Fruit fly (Drosophila melanogaster) whole organism, pupa: Measurements from ENCODE around the gene CG34180.

Experiments
- CG10348 ChIP-seq: fragments of 200-800 bp; sonication (Bioruptor generic); IDR thresholded peaks from 2 replicates; pipeline ENCODE4 v1.3.6; 2022; ENCODE audit warnings: missing biosample characterization, missing genetic modification characterization
- CG12605 ChIP-seq: fragments of 200-800 bp; sonication (Bioruptor generic); IDR thresholded peaks from 2 replicates; pipeline ENCODE4 v1.3.6; 2022; ENCODE audit warnings: missing biosample characterization, missing genetic modification characterization
- CG13204 ChIP-seq: fragments of 200-800 bp; sonication (Bioruptor generic); optimal IDR thresholded peaks from 2 replicates; lab custom pipeline; 2018; ENCODE audit warnings: missing biosample characterization, mild to moderate bottlenecking, missing genetic modification characterization, moderate library complexity
- CG14655 ChIP-seq: fragments of 200-800 bp; sonication (Bioruptor generic); optimal IDR thresholded peaks from 3 replicates; lab custom pipeline; 2017; ENCODE audit warnings: mild to moderate bottlenecking, missing biosample characterization, missing genetic modification reagents, missing genetic modification characterization
- CG15710 ChIP-seq: fragments of 200-800 bp; sonication (Bioruptor generic); optimal IDR thresholded peaks from 2 replicates; lab custom pipeline; 2018; ENCODE audit warnings: missing biosample characterization, mild to moderate bottlenecking, missing genetic modification characterization, moderate library complexity
- CG17806 ChIP-seq: fragments of 200-800 bp; sonication (Bioruptor generic); optimal IDR thresholded peaks from 2 replicates; lab custom pipeline; 2018; ENCODE audit warnings: missing biosample characterization, mild to moderate bottlenecking, missing genetic modification characterization, moderate library complexity
- CG32121 ChIP-seq: fragments of 200-800 bp; sonication (Bioruptor generic); IDR thresholded peaks from 2 replicates; pipeline ENCODE4 v1.3.6; 2022; ENCODE audit warnings: missing biosample characterization, missing genetic modification characterization
- CG34367 ChIP-seq: fragments of 200-800 bp; sonication (Bioruptor generic); optimal IDR thresholded peaks from 2 replicates; lab custom pipeline; 2018; ENCODE audit warnings: missing biosample characterization, mild to moderate bottlenecking, missing genetic modification characterization
- CG4496 ChIP-seq: fragments of 200-800 bp; sonication (Bioruptor generic); IDR thresholded peaks from 3 replicates; pipeline ENCODE4 v1.3.6; 2022; ENCODE audit warnings: missing biosample characterization, missing genetic modification characterization
- CG8159 ChIP-seq: fragments of 200-800 bp; sonication (Bioruptor generic); optimal IDR thresholded peaks from 3 replicates; lab custom pipeline; 2018; ENCODE audit warnings: missing biosample characterization, mild to moderate bottlenecking, missing genetic modification characterization, moderate library complexity
- CG8301 ChIP-seq: fragments of 200-800 bp; sonication (Bioruptor generic); optimal IDR thresholded peaks from 2 replicates; lab custom pipeline; 2018; ENCODE audit warnings: missing biosample characterization, mild to moderate bottlenecking, missing genetic modification characterization
- CG9948 ChIP-seq: fragments of 200-800 bp; sonication (Bioruptor generic); optimal IDR thresholded peaks from 2 replicates; lab custom pipeline; 2018; ENCODE audit warnings: missing biosample characterization, mild to moderate bottlenecking, missing genetic modification characterization, moderate library complexity
- D1 ChIP-seq: fragments of 200-800 bp; sonication (Bioruptor generic); optimal IDR thresholded peaks from 2 replicates; lab custom pipeline; 2018; ENCODE audit warnings: missing biosample characterization, mild to moderate bottlenecking, missing genetic modification characterization, moderate library complexity
- EcR ChIP-seq: fragments of 200-800 bp; sonication (Bioruptor generic); optimal IDR thresholded peaks from 3 replicates; lab custom pipeline; 2019; ENCODE audit warnings: missing biosample characterization, missing genetic modification characterization, mild to moderate bottlenecking, moderate library complexity, missing genetic modification reagents
- Ets98B ChIP-seq: fragments of 200-800 bp; sonication (Bioruptor generic); IDR thresholded peaks from 2 replicates; pipeline ENCODE4 v1.3.6; 2022; ENCODE audit warnings: missing biosample characterization, missing genetic modification characterization
- Pif1A ChIP-seq: fragments of 200-800 bp; sonication (Bioruptor generic); optimal IDR thresholded peaks from 3 replicates; lab custom pipeline; 2016; ENCODE audit warnings: missing biosample characterization, missing genetic modification characterization
- Pif1B ChIP-seq: fragments of 200-800 bp; sonication (Bioruptor generic); optimal IDR thresholded peaks from 3 replicates; lab custom pipeline; 2016; ENCODE audit warnings: missing biosample characterization, missing genetic modification characterization
- Snoo ChIP-seq: fragments of 200-800 bp; sonication (Bioruptor generic); optimal IDR thresholded peaks from 3 replicates; lab custom pipeline; 2017; ENCODE audit warnings: missing biosample characterization, mild to moderate bottlenecking, missing genetic modification characterization, inconsistent platforms
- fd96Ca ChIP-seq: fragments of 200-800 bp; sonication (Bioruptor generic); IDR thresholded peaks from 3 replicates; pipeline ENCODE4 v1.3.6; 2022; ENCODE audit warnings: missing biosample characterization, missing genetic modification characterization
- gl ChIP-seq: fragments of 200-800 bp; sonication (Bioruptor generic); optimal IDR thresholded peaks from 2 replicates; lab custom pipeline; 2018; ENCODE audit warnings: missing biosample characterization, mild to moderate bottlenecking, missing genetic modification characterization
- rn ChIP-seq: fragments of 200-800 bp; sonication (Bioruptor generic); IDR thresholded peaks from 2 replicates; pipeline ENCODE4 v1.3.6; 2022; ENCODE audit warnings: missing biosample characterization, missing genetic modification characterization

CG34180 gene

DNA sequence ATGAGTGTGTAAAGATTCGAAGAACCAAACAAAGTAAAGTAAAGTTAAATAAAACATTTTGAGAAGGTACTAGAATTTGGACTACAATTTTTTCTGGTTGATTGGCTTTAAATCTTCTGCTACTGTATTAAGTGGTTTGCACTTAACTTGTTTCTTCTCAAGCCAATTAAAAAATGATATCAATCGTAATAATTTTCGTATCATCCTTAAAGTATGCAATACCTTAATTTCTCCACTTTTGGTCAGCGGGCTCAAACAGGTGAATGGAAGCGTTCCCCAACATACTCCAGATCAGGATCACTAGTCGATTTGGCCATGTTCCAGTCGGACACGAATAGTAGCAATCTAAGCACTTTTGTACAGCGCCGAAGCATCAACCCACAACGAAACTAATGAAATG is 13.6 kb downstream of the CG34180 start:
- no peak for TF ChIP-seq CG8159 (tag; lab: Kevin White, UChicago)
- no peak for TF ChIP-seq Ets98B (GFP tag; lab: Robert Waterston, UW)
- no peak for TF ChIP-seq CG32121
- no peak for TF ChIP-seq CG14655 (GFP tag; lab: Kevin White, UChicago)
- TF ChIP-seq CG8301, result no peak
- no peak for TF ChIP-seq CG10348 (GFP tag; lab: Robert Waterston, UW)
- no peak for TF ChIP-seq CG12605
- TF ChIP-seq Pif1A (GFP tag; lab: Kevin White, UChicago), result no peak
- TF ChIP-seq, all 21 proteins: peak for 0

DNA sequence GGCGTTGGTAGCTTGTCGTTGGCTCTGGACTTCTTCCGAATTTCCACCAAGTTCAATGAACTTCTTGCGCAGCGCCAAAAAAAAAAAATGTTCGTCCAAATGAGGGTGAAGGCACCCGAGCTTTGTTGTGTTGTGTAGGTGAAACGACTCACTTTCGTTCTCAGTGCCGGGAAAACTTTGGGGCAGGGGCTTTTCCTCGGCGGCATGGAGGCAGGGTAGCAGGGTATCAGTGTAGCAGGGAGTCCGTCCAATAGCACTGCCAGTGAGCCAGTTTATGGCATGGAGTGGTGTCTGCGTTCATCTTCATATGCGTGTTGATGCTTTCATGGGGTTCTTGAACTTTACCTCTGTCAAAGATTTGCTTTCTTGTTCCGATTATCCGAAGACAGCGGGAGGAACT is 14.0 kb downstream of the CG34180 start:
- TF ChIP-seq CG8159 (tag; lab: Kevin White, UChicago) (no peak), Pif1B (GFP tag; lab: Kevin White, UChicago) (no peak), EcR (peak; percentile 4)
- TF ChIP-seq, all 21 proteins: peak for 1

DNA sequence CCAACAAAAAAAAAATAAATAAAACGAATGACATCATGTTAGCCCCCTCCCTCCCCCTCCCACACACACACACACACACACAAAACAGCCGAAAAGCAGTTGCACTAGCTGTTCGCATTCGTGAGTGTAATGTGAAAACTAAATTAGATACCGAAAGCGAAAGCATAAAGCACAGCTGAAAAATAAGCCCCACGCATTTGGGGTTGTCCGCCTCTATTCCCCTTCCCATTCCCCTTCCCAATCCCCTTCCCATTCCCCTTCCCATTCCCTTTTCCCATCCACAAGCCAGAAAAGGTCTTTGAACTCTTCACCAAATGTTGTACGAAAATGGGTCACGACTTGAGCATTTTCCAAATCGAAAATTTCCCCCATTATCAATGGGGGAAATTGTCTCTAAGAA is 15.0 kb downstream of the CG34180 start:
- TF ChIP-seq CG17806 (tag; lab: Kevin White, UChicago) (no peak), CG32121 (no peak), EcR (no peak), CG15710 (tag; lab: Kevin White, UChicago) (no peak), rn (GFP tag; lab: Robert Waterston, UW) (no peak), Pif1B (GFP tag; lab: Kevin White, UChicago) (no peak), CG13204 (GFP tag; lab: Kevin White, UChicago) (no peak), D1 (tag; lab: Kevin White, UChicago) (no peak), CG10348 (GFP tag; lab: Robert Waterston, UW) (no peak), Snoo (tag; lab: Kevin White, UChicago) (no peak), CG8159 (tag; lab: Kevin White, UChicago) (no peak)

DNA sequence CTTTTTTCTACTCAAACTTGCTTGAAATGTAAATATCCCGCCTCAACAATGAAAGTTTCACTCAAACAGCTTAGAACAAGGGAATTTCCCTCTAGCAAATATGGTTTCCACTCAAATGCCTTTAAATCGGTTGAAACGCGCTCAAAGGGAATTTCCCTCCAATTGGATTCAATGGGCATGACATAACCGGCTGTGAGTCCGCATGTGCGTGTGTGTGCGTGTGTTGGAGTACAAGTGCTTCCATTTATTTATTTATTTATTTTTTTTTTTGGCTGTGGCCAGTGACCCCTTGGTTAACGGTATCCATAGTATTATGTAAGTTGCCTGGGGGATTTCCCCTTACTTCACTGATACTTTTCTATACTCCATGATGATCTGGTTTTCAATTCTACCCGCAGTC is 15.8 kb downstream of the CG34180 start:
- TF ChIP-seq CG13204 (GFP tag; lab: Kevin White, UChicago) (no peak), CG34367 (tag; lab: Kevin White, UChicago) (no peak), CG32121 (no peak), CG8301 (no peak), Pif1B (GFP tag; lab: Kevin White, UChicago) (no peak), CG8159 (tag; lab: Kevin White, UChicago) (no peak), CG15710 (tag; lab: Kevin White, UChicago) (no peak), EcR (no peak), fd96Ca (GFP tag; lab: Robert Waterston, UW) (no peak), CG10348 (GFP tag; lab: Robert Waterston, UW) (no peak), rn (GFP tag; lab: Robert Waterston, UW) (no peak), CG4496 (no peak), CG14655 (GFP tag; lab: Kevin White, UChicago) (no peak), CG12605 (no peak), Snoo (tag; lab: Kevin White, UChicago) (no peak), gl (no peak), D1 (tag; lab: Kevin White, UChicago) (no peak), CG17806 (tag; lab: Kevin White, UChicago) (no peak), Ets98B (GFP tag; lab: Robert Waterston, UW) (no peak), CG9948 (tag; lab: Kevin White, UChicago) (no peak)

DNA sequence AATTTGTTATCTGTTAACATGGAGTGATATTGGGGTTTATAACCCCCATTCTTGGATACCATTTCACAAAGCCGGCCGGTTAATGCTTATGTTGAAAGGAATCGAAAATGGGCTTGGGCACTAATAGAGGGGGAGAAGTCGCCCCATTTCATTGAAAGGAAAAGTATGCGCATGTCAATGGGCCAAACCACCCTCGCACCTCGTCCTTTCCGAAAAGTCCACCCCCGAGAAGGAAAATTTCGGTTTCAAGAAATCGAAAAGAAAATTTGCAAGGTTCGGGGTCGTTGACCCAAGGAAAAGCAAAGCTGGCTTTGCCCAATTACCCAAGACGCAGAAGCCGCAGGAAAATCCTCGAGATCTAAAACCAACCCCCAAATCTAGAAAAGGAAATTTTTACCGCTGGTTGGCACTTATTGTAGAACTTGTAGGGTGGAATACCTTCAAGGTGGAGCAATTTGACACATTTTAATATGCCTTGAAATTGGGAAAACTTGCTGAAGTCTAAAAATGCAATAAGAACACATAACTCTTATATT is 16.6 kb downstream of the CG34180 start:
- TF ChIP-seq CG34367 (tag; lab: Kevin White, UChicago), result no peak
- no peak for TF ChIP-seq CG13204 (GFP tag; lab: Kevin White, UChicago)

DNA sequence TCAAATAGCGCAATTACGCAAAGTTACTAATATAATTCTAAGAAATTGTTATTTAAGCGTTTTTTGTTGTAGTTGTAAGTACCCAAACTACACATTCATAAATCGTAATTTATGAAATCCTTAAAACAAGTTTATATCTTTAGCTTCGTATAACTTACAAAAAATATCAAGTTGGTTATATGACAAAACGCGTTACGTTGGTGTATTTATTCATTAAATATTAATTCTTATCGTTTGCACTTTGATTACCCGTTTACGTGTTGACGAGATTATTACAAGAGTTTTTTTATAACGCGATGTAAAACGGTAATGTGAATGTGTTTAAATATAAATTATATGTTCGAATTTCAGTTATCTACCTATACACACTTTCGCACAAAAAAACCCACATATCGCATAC is 17.3 kb downstream of the CG34180 start:
- no peak for TF ChIP-seq Snoo (tag; lab: Kevin White, UChicago)
- TF ChIP-seq Ets98B (GFP tag; lab: Robert Waterston, UW), result no peak
- no peak for TF ChIP-seq EcR
- no peak for TF ChIP-seq fd96Ca (GFP tag; lab: Robert Waterston, UW)
- no peak for TF ChIP-seq CG13204 (GFP tag; lab: Kevin White, UChicago)
- no peak for TF ChIP-seq Pif1B (GFP tag; lab: Kevin White, UChicago)

DNA sequence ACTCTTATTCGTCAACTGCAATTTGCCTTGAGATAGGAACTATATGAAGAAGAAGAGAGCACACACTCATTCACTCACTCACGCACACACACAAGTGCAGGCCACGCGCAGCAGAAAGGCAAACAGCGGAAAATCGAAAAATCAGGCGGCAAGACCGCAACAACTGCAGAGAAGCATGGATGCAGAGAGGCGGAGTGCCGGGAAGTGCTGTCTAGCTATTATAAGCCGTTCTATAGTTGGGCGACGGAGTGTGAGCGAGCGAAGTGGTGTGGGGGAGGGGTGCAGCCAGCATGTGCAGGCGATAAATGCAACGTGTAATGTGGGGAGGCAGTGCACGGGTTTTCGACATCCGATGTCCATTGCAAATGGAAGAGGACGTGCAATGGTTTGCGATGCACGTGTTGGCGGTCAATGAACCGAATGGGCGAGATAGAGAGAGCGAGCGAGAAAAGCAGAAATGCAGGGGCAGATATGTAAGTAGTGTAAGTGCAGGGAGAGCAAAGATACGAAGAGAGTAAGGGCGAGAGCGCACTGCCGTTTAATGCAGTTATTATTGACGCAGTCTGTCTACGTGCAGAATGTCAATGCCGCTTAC is 18.5 kb downstream of the CG34180 start:
- TF ChIP-seq CG8301 (peak; percentile 5), CG13204 (GFP tag; lab: Kevin White, UChicago) (peak; percentile 72), CG15710 (tag; lab: Kevin White, UChicago) (no peak), fd96Ca (GFP tag; lab: Robert Waterston, UW) (peak; percentile 29; the same call in 1 of the 3 replicates), CG32121 (peak; percentile 75), gl (peak; percentile 1), CG10348 (GFP tag; lab: Robert Waterston, UW) (no peak), CG8159 (tag; lab: Kevin White, UChicago) (no peak), Ets98B (GFP tag; lab: Robert Waterston, UW) (peak; percentile 47; the same call in 1 of the 2 replicates), Snoo (tag; lab: Kevin White, UChicago) (peak; percentile 56), CG4496 (peak; percentile 57), EcR (peak; percentile 100), Pif1A (GFP tag; lab: Kevin White, UChicago) (no peak)
